Worm (Caenorhabditis elegans) whole organism, L1 larva: Measurements from ENCODE around the gene Y54F10BM.23.
A peak's percentile ranks its signal among the peaks of the same experiment; 100 is the strongest.
"Not testable (repeated sequence)": the region's sequence is repeated elsewhere in the genome, so short reads cannot be mapped to it uniquely, and the experiment has no call there.

Experiments
- aly-2 ChIP-seq: fragments of 150-350 bp; optimal IDR thresholded peaks from 2 replicates; lab custom pipeline; 2014; ENCODE audit warnings: missing biosample characterization, missing genetic modification characterization
- dpl-1 ChIP-seq, 3 experiments: fragments of 150-350 bp in 2 of 3; sonication (generic microtip) in 1 of 3; optimal IDR thresholded peaks; 2 replicates each; lab custom pipeline; 2014 to 2017; ENCODE audit warnings: missing biosample characterization in 3 of 3, missing genetic modification characterization in 3 of 3, missing genetic modification reagents in 3 of 3
- efl-1 ChIP-seq, 4 experiments: fragments of 150-350 bp; optimal IDR thresholded peaks in 3 of 4; peaks in 1 of 4; 1 replicate in 1 of 4; 2 replicates in 3 of 4; lab custom pipeline; 2014; ENCODE audit warnings: missing biosample characterization in 2 of 4, missing genetic modification characterization in 2 of 4, missing genetic modification reagents in 2 of 4
- elt-2 ChIP-seq: sonication (generic microtip); optimal IDR thresholded peaks from 2 replicates; lab custom pipeline; 2016; ENCODE audit warnings: missing genetic modification characterization, mild to moderate bottlenecking, inconsistent platforms, missing compliant biosample characterization, missing genetic modification reagents
- elt-3 ChIP-seq, 6 experiments: fragments of 150-350 bp in 1 of 6; sonication (generic microtip); optimal IDR thresholded peaks; 2 replicates each; lab custom pipeline; 2017 to 2018; ENCODE audit warnings: missing biosample characterization in 6 of 6, missing genetic modification characterization in 6 of 6, inconsistent platforms in 1 of 6
- isw-1 ChIP-seq: fragments of 200-800 bp; sonication (Bioruptor generic); IDR thresholded peaks from 2 replicates; pipeline ENCODE4 v1.3.6; 2022; ENCODE audit warnings: missing genetic modification characterization, missing compliant biosample characterization
- lin-35 ChIP-seq, 2 experiments: fragments of 150-350 bp; optimal IDR thresholded peaks; 2 replicates each; lab custom pipeline; 2014; ENCODE audit warnings: missing biosample characterization in 2 of 2, missing genetic modification characterization in 2 of 2, missing genetic modification reagents in 2 of 2
- lin-39 ChIP-seq: fragments of 150-350 bp; optimal IDR thresholded peaks from 2 replicates; lab custom pipeline; 2014; ENCODE audit warnings: missing biosample characterization, missing genetic modification reagents, missing genetic modification characterization
- mdl-1 ChIP-seq, 2 experiments: fragments of 150-350 bp; optimal IDR thresholded peaks; 2 replicates each; lab custom pipeline; 2014 to 2017; ENCODE audit warnings: missing biosample characterization in 2 of 2, missing genetic modification characterization in 2 of 2, inconsistent platforms in 1 of 2
- mef-2 ChIP-seq: fragments of 150-350 bp; optimal IDR thresholded peaks from 2 replicates; lab custom pipeline; 2014; ENCODE audit warnings: missing biosample characterization, missing genetic modification characterization
- nhr-11 ChIP-seq: fragments of 150-350 bp; optimal IDR thresholded peaks from 2 replicates; lab custom pipeline; 2014; ENCODE audit warnings: missing biosample characterization, missing genetic modification characterization
- nhr-19 ChIP-seq: fragments of 200-800 bp; sonication (Bioruptor generic); conservative IDR thresholded peaks from 2 replicates; pipeline ENCODE4 v1.3.6; 2022; ENCODE audit warnings: missing genetic modification characterization, missing compliant biosample characterization
- nhr-47 ChIP-seq: sonication (generic microtip); optimal IDR thresholded peaks from 2 replicates; lab custom pipeline; 2016; ENCODE audit warnings: mild to moderate bottlenecking, missing genetic modification characterization, moderate library complexity, missing compliant biosample characterization
- nhr-77 ChIP-seq: fragments of 150-350 bp; optimal IDR thresholded peaks from 2 replicates; lab custom pipeline; 2014; ENCODE audit warnings: missing biosample characterization, missing genetic modification characterization
- nhr-84 ChIP-seq: sonication (generic microtip); optimal IDR thresholded peaks from 2 replicates; lab custom pipeline; 2017; ENCODE audit warnings: missing biosample characterization, missing genetic modification characterization
- nhr-90 ChIP-seq: sonication (generic microtip); optimal IDR thresholded peaks from 2 replicates; lab custom pipeline; 2016; ENCODE audit warnings: mild to moderate bottlenecking, missing genetic modification characterization, missing compliant biosample characterization; ENCODE audit not compliant: poor library complexity
- pax-3 ChIP-seq: fragments of 200-800 bp; sonication (Bioruptor generic); optimal IDR thresholded peaks from 2 replicates; lab custom pipeline; 2018; ENCODE audit warnings: mild to moderate bottlenecking, missing genetic modification characterization, moderate library complexity, missing compliant biosample characterization
- pqm-1 ChIP-seq: sonication (generic microtip); optimal IDR thresholded peaks from 3 replicates; lab custom pipeline; 2017; ENCODE audit warnings: missing biosample characterization, missing genetic modification characterization
- vab-15 ChIP-seq: sonication (generic microtip); optimal IDR thresholded peaks from 2 replicates; lab custom pipeline; 2017; ENCODE audit warnings: missing genotype, mild to moderate bottlenecking, missing genetic modification characterization, missing compliant biosample characterization
- xbp-1 ChIP-seq: sonication (generic microtip); optimal IDR thresholded peaks from 2 replicates; lab custom pipeline; 2016; ENCODE audit warnings: missing genetic modification characterization, missing compliant biosample characterization
- zip-4 ChIP-seq: fragments of 200-800 bp; sonication (Bioruptor generic); optimal IDR thresholded peaks from 2 replicates; lab custom pipeline; 2018; ENCODE audit warnings: mild to moderate bottlenecking, missing genetic modification characterization, moderate library complexity, missing compliant biosample characterization
- ztf-11 ChIP-seq, 2 experiments: sonication (generic microtip); optimal IDR thresholded peaks; 2 replicates each; lab custom pipeline; 2016 to 2017; ENCODE audit warnings: missing genetic modification characterization in 2 of 2, missing biosample characterization in 1 of 2, missing compliant biosample characterization in 1 of 2

The Y54F10BM.23 gene

DNA sequence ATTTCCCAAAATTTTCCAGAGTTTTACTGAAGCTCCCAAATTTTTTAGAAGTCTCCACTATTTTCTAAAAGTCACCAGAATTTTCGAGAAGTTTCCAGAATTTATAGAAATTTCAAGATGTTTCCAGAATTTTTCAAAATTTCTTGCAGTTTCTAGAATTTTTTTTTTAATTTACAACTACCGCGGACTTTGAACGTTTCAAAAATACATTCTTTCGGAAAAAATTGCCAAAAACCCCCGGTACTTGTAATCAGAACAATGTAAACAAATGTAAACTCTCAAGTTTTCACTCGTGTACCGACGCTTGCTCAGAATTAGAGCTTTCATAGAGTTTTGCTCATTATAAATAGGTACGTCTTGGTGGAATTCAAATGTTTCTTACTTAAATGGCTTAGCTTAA is 6.6 kb downstream of the Y54F10BM.23 start, which contains the start of gene fbxa-39:
Gene fbxa-39, plus strand, starts transcription at position 301 of the 400 bp plus-strand sequence.
- TF ChIP-seq xbp-1: no peak
- no peak for TF ChIP-seq mdl-1 (tag; optimal IDR thresholded peaks at IDR 0.05; lab: Kevin White, UChicago)
- TF ChIP-seq pax-3 (tag; lab: Kevin White, UChicago): no peak
- TF ChIP-seq aly-2 (tag; lab: Kevin White, UChicago): no peak
- TF ChIP-seq elt-3 (tag; optimal IDR thresholded peaks at IDR 0.05; lab: Kevin White, UChicago): no peak
- no peak for TF ChIP-seq lin-39 (tag; lab: Kevin White, UChicago)
- TF ChIP-seq nhr-11 (tag; lab: Kevin White, UChicago): no peak
- TF ChIP-seq zip-4 (GFP tag; lab: Kevin White, UChicago): no peak
- no peak for TF ChIP-seq ztf-11 (tag; optimal IDR thresholded peaks at IDR 0.05; lab: Kevin White, UChicago)
- TF ChIP-seq nhr-19: no peak
- TF ChIP-seq, all 84 proteins: peak for 0

DNA sequence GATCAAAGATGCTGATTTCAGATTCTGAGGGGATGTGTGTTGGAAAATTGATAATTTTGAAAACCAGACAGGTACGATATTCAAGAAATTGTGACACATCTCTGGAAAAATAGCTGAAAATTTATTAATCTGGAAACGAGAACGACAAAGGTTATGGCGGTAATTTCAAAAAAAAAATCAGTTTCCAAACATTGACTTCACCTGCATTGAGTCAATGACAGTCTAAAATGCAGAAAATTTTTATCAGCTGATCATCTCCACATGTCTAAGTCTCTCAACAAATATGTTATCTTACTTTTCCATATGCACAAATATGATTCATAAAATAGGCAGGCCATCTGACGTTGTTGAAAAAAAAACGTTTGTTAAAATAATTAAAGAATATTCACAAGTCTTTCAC is 7.3 kb downstream of the Y54F10BM.23 start, which contains the start of gene fbxa-48:
Gene fbxa-48, minus strand, starts transcription at position 101 of the 400 bp plus-strand sequence.
- TF ChIP-seq dpl-1 (GFP tag; optimal IDR thresholded peaks at IDR 0.05; lab: Kevin White, UChicago): no peak
- TF ChIP-seq lin-35 (GFP tag; optimal IDR thresholded peaks at IDR 0.05; lab: Kevin White, UChicago): peak in 1 of 2 experiments; percentile 13
- no peak for TF ChIP-seq efl-1 (optimal IDR thresholded peaks at IDR 0.05; lab: Kevin White, UChicago)
- peak in 1 of 2 experiments; percentile 75 for TF ChIP-seq efl-1 (GFP tag; optimal IDR thresholded peaks at IDR 0.05 in 1 of 2; lab: Kevin White, UChicago)

DNA sequence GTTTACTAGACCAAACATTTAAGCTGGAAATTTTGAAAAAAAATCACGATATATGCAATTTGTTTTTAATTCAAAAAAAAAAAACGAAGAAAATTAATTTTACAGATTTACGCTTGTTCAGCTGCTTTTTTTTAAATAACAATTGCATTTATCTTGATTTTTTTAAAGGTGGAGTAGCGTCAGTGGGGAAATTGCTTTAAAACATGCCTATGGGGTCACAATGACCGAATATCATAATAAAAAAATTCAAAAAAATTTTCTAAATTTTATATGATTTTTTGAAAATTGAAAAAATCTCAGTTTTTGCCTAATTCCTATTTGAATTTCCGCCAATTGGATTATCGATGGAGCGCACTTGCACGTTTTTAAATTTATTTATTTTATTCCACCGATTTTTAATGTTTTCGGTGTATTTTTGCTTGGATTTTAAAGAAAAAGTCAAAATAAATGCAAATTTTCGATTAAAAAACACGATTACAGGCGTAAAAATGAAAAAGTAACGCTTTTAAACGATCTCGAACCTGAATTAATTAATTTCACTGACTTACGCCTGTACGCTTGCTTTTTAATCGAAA is 8.3 kb downstream of the Y54F10BM.23 start:
- TF ChIP-seq efl-1 (optimal IDR thresholded peaks at IDR 0.05; lab: Kevin White, UChicago) (peak in 1 of 2 experiments; percentile 50), efl-1 (GFP tag; optimal IDR thresholded peaks at IDR 0.05 in 1 of 2; lab: Kevin White, UChicago) (peak; percentile 32 to 93), dpl-1 (GFP tag; optimal IDR thresholded peaks at IDR 0.05; lab: Kevin White, UChicago) (peak in 1 of 3 experiments; percentile 3)

- TF ChIP-seq pqm-1 (tag; lab: Kevin White, UChicago) (peak; percentile 16), ztf-11 (tag; optimal IDR thresholded peaks at IDR 0.05; lab: Kevin White, UChicago) (no peak), elt-2 (tag; lab: Kevin White, UChicago) (peak; percentile 76)
Measured at ce11 chrIII:2265986-2266701, 13.2 kb downstream of the Y54F10BM.23 start, which contains the start of gene fbxa-9. fbxa-9 (plus strand) TSS chrIII:2266651.

DNA sequence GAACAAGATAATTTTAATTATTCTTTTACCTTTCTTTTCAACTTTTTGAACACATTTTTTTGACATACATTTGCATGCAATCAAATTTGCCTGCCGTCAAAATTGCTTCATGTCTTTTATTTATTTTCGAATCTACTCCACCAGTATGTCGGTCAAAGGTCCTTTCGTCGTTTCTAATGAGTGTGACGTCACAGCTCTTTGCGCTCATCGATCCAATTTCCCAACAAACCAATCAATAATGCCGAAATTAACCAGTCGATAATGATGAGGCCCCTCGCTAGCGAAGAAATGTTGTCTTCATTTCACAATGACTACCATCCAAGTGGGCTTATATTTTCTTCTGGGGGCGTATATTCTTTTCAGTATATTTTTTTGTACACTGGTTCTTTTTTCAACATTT is 16.4 kb downstream of the Y54F10BM.23 start, which contains the start of gene Y54F10BM.6:
Gene Y54F10BM.6, plus strand, starts transcription at position 301 of the 400 bp plus-strand sequence.
- no peak for TF ChIP-seq isw-1 (GFP tag; lab: Robert Waterston, UW)
- no peak for TF ChIP-seq efl-1 (optimal IDR thresholded peaks at IDR 0.05; lab: Kevin White, UChicago)
- peak in 1 of 2 experiments; percentile 72 for TF ChIP-seq efl-1 (GFP tag; optimal IDR thresholded peaks at IDR 0.05 in 1 of 2; lab: Kevin White, UChicago)

DNA sequence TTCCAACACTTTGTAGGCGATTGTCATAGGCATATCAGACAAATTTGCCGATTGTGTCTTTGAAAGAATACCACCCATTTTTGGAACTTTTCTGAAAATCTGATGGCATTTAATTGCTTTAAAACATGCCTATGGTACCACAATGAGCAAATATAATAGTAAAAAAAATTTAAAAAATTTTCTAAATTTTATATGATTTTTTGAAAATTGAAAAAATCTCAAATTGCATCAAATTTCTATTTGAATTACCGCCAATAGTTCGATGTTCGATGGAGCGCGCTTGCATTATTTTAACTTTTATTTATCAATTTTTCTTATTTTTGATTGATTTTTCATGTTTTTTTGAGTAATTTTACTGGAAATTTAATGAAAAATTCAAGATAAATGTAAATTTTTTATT is 18.0 kb downstream of the Y54F10BM.23 start, which contains the start of gene fbxa-42:
Gene fbxa-42, minus strand, starts transcription at position 101 of the 400 bp plus-strand sequence.
- not testable (repeated sequence) for TF ChIP-seq nhr-77 (tag; lab: Kevin White, UChicago); elt-2 (tag; lab: Kevin White, UChicago); nhr-47

DNA sequence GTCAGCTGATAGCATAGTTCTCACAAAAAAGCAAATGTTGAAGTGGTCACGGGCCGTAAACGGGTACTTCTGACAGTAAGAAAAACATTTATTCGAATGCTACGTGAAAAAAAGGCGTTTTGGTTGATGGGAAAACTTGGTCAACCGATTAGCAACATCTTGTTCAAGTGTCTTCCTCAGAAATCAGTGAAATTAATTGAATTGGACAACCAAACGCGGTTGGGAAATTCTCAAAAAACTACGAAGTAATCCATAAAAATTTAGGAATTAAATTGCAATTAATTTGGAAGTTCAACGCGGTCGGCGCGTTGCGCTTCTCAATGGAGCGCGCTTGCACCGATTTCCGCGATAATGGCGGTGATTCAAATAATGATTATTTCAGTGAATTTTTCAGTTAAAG is 20.0 kb downstream of the Y54F10BM.23 start:
- TF ChIP-seq mef-2: no peak
- TF ChIP-seq efl-1 (optimal IDR thresholded peaks at IDR 0.05; lab: Kevin White, UChicago): no peak
- peak in 1 of 2 experiments; percentile 92 for TF ChIP-seq efl-1 (GFP tag; optimal IDR thresholded peaks at IDR 0.05 in 1 of 2; lab: Kevin White, UChicago)
- TF ChIP-seq, all 84 proteins: peak for 1

ce11 chrIII:2258863-2259262 is 20.5 kb downstream of the Y54F10BM.23 start, which contains the start of gene fbxa-43:
fbxa-43 (minus strand) TSS chrIII:2258963.
- TF ChIP-seq mef-2 (no peak), nhr-90 (tag; lab: Kevin White, UChicago) (no peak), vab-15 (no peak), nhr-84 (tag; lab: Kevin White, UChicago) (no peak), efl-1 (optimal IDR thresholded peaks at IDR 0.05; lab: Kevin White, UChicago) (no peak), efl-1 (GFP tag; optimal IDR thresholded peaks at IDR 0.05 in 1 of 2; lab: Kevin White, UChicago) (peak in 1 of 2 experiments; percentile 52)
- TF ChIP-seq, all 84 proteins: peak for 1
